Worm (Caenorhabditis elegans) whole organism, L3 larva: Measurements from ENCODE around the gene F14D7.18.
"Not testable (repeated sequence)": the region's sequence is repeated elsewhere in the genome, so short reads cannot be mapped to it uniquely, and the experiment has no call there.

Source experiments
- ZK546.5 ChIP-seq: sonication (generic microtip); optimal IDR thresholded peaks from 2 replicates; lab custom pipeline; 2017; ENCODE audit warnings: missing biosample characterization, missing genetic modification characterization
- aly-2 ChIP-seq: fragments of 150-350 bp; optimal IDR thresholded peaks from 2 replicates; lab custom pipeline; 2014; ENCODE audit warnings: missing biosample characterization, missing genetic modification characterization
- ceh-28 ChIP-seq: fragments of 150-350 bp; optimal IDR thresholded peaks from 2 replicates; lab custom pipeline; 2014; ENCODE audit warnings: missing biosample characterization, missing genetic modification reagents, missing genetic modification characterization
- ceh-82 ChIP-seq: fragments of 150-350 bp; optimal IDR thresholded peaks from 2 replicates; lab custom pipeline; 2014; ENCODE audit warnings: missing biosample characterization, missing genetic modification characterization
- daf-12 ChIP-seq: fragments of 150-350 bp; optimal IDR thresholded peaks from 2 replicates; lab custom pipeline; 2014; ENCODE audit warnings: missing biosample characterization, missing genetic modification reagents, missing genetic modification characterization
- egl-27 ChIP-seq: sonication (generic microtip); optimal IDR thresholded peaks from 4 replicates; lab custom pipeline; 2017; ENCODE audit warnings: missing biosample characterization, missing genetic modification reagents, missing genetic modification characterization
- elt-2 ChIP-seq: sonication (generic microtip); optimal IDR thresholded peaks from 2 replicates; lab custom pipeline; 2016; ENCODE audit warnings: missing genetic modification reagents, mild to moderate bottlenecking, missing genetic modification characterization, missing compliant biosample characterization
- elt-3 ChIP-seq, 3 experiments: fragments of 150-350 bp in 1 of 3; sonication (generic microtip) in 2 of 3; optimal IDR thresholded peaks; 2 replicates in 2 of 3; 4 replicates in 1 of 3; lab custom pipeline; 2014 to 2017; ENCODE audit warnings: missing biosample characterization in 3 of 3, missing genetic modification characterization in 3 of 3
- eor-1 ChIP-seq, 2 experiments: fragments of 150-350 bp; optimal IDR thresholded peaks; 2 replicates each; lab custom pipeline; 2014 to 2018; ENCODE audit warnings: missing biosample characterization in 2 of 2, missing genetic modification characterization in 2 of 2
- fkh-10 ChIP-seq: sonication (generic microtip); optimal IDR thresholded peaks from 2 replicates; lab custom pipeline; 2017; ENCODE audit warnings: missing biosample characterization, missing genetic modification reagents, missing genetic modification characterization
- fkh-2 ChIP-seq: fragments of 150-350 bp; optimal IDR thresholded peaks from 2 replicates; lab custom pipeline; 2014; ENCODE audit warnings: missing biosample characterization, missing genetic modification reagents, missing genetic modification characterization
- fos-1 ChIP-seq: fragments of 150-350 bp; optimal IDR thresholded peaks from 2 replicates; lab custom pipeline; 2014; ENCODE audit warnings: missing biosample characterization, missing genetic modification characterization
- hmg-11 ChIP-seq: sonication (generic microtip); optimal IDR thresholded peaks from 2 replicates; lab custom pipeline; 2016; ENCODE audit warnings: missing genetic modification characterization, missing compliant biosample characterization
- jun-1 ChIP-seq: fragments of 150-350 bp; optimal IDR thresholded peaks from 2 replicates; lab custom pipeline; 2014; ENCODE audit warnings: missing biosample characterization, missing genetic modification reagents, missing genetic modification characterization
- lin-15B ChIP-seq: fragments of 150-350 bp; optimal IDR thresholded peaks from 2 replicates; lab custom pipeline; 2014; ENCODE audit warnings: missing biosample characterization, missing genetic modification characterization
- lin-39 ChIP-seq: fragments of 150-350 bp; optimal IDR thresholded peaks from 2 replicates; lab custom pipeline; 2018; ENCODE audit warnings: missing biosample characterization, missing genetic modification reagents, missing genetic modification characterization
- lsy-12 ChIP-seq: sonication (generic microtip); optimal IDR thresholded peaks from 2 replicates; lab custom pipeline; 2016; ENCODE audit warnings: mild to moderate bottlenecking, missing genetic modification characterization, missing compliant biosample characterization
- mdl-1 ChIP-seq: fragments of 150-350 bp; optimal IDR thresholded peaks from 2 replicates; lab custom pipeline; 2014; ENCODE audit warnings: missing biosample characterization, missing genetic modification characterization
- mml-1 ChIP-seq: fragments of 150-350 bp; sonication (generic microtip); optimal IDR thresholded peaks from 3 replicates; lab custom pipeline; 2014; ENCODE audit warnings: missing biosample characterization, missing genetic modification characterization
- nfya-1 ChIP-seq: sonication (generic microtip); optimal IDR thresholded peaks from 2 replicates; lab custom pipeline; 2017; ENCODE audit warnings: missing genetic modification characterization, mild to moderate bottlenecking, missing compliant biosample characterization, antibody characterized with exemption, moderate library complexity; ENCODE audit not compliant: insufficient read depth
- nhr-11 ChIP-seq: fragments of 150-350 bp; optimal IDR thresholded peaks from 2 replicates; lab custom pipeline; 2014; ENCODE audit warnings: missing biosample characterization, missing genetic modification characterization
- nhr-12 ChIP-seq: fragments of 150-350 bp; optimal IDR thresholded peaks from 2 replicates; lab custom pipeline; 2014; ENCODE audit warnings: missing biosample characterization, missing genetic modification characterization
- nhr-23 ChIP-seq: fragments of 150-350 bp; optimal IDR thresholded peaks from 2 replicates; lab custom pipeline; 2014; ENCODE audit warnings: missing biosample characterization, missing genetic modification reagents, missing genetic modification characterization
- nhr-25 ChIP-seq: sonication (generic microtip); optimal IDR thresholded peaks from 2 replicates; lab custom pipeline; 2017; ENCODE audit warnings: missing biosample characterization, missing genetic modification characterization
- nhr-43 ChIP-seq: sonication (generic microtip); optimal IDR thresholded peaks from 2 replicates; lab custom pipeline; 2016; ENCODE audit warnings: mild to moderate bottlenecking, missing genetic modification characterization, missing compliant biosample characterization; ENCODE audit not compliant: poor library complexity, severe bottlenecking
- nhr-67 ChIP-seq: fragments of 150-350 bp; optimal IDR thresholded peaks from 2 replicates; lab custom pipeline; 2014; ENCODE audit warnings: missing biosample characterization, missing genetic modification characterization
- nhr-76 ChIP-seq: fragments of 150-350 bp; sonication (generic microtip); optimal IDR thresholded peaks from 5 replicates; lab custom pipeline; 2014; ENCODE audit warnings: missing biosample characterization, missing genetic modification characterization
- nhr-77 ChIP-seq: fragments of 150-350 bp; optimal IDR thresholded peaks from 2 replicates; lab custom pipeline; 2014; ENCODE audit warnings: missing biosample characterization, missing genetic modification characterization
- pha-4 ChIP-seq: fragments of 150-350 bp; optimal IDR thresholded peaks from 2 replicates; lab custom pipeline; 2014; ENCODE audit warnings: missing biosample characterization, missing genetic modification reagents, missing genetic modification characterization
- pqm-1 ChIP-seq: fragments of 150-350 bp; optimal IDR thresholded peaks from 2 replicates; lab custom pipeline; 2017; ENCODE audit warnings: missing biosample characterization, missing genetic modification characterization, inconsistent platforms
- snpc-4 ChIP-seq: fragments of 150-350 bp; optimal IDR thresholded peaks from 2 replicates; lab custom pipeline; 2014; ENCODE audit warnings: missing biosample characterization, missing genetic modification characterization
- tbx-2 ChIP-seq: sonication (generic microtip); optimal IDR thresholded peaks from 2 replicates; lab custom pipeline; 2016; ENCODE audit warnings: mild to moderate bottlenecking, missing genetic modification characterization, missing compliant biosample characterization
- unc-39 ChIP-seq: sonication (generic microtip); optimal IDR thresholded peaks from 4 replicates; lab custom pipeline; 2017; ENCODE audit warnings: missing biosample characterization, missing genetic modification characterization
- unc-62 ChIP-seq: fragments of 150-350 bp; sonication (generic microtip); optimal IDR thresholded peaks from 4 replicates; lab custom pipeline; 2014; ENCODE audit warnings: missing biosample characterization, missing genetic modification reagents, missing genetic modification characterization
- zag-1 ChIP-seq: fragments of 150-350 bp; optimal IDR thresholded peaks from 2 replicates; lab custom pipeline; 2014; ENCODE audit warnings: missing biosample characterization, missing genetic modification characterization
- ztf-4 ChIP-seq: fragments of 150-350 bp; optimal IDR thresholded peaks from 2 replicates; lab custom pipeline; 2014; ENCODE audit warnings: missing biosample characterization, missing genetic modification characterization

Gene F14D7.18

ce11 chrV:14282222-14282709 lies 8.3 kb downstream of the F14D7.18 start, which contains the start of the genes srt-74 and F40G12.9:
TSS of gene srt-74 (minus strand) at chrV:14282322.
TSS of gene F40G12.9 (plus strand) at chrV:14282659.
- TF ChIP-seq lin-39 (tag; lab: Kevin White, UChicago) (no peak), nhr-11 (tag; lab: Kevin White, UChicago) (no peak), aly-2 (tag; lab: Kevin White, UChicago) (no peak), nhr-67 (tag; lab: Kevin White, UChicago) (no peak), unc-39 (tag; lab: Kevin White, UChicago) (no peak), nfya-1 (no peak), ztf-4 (no peak), elt-3 (tag; optimal IDR thresholded peaks at IDR 0.05; lab: Kevin White, UChicago) (no peak), nhr-23 (tag; lab: Kevin White, UChicago) (no peak), snpc-4 (tag; lab: Kevin White, UChicago) (no peak), unc-62 (GFP tag; lab: Kevin White, UChicago) (no peak), daf-12 (tag; lab: Kevin White, UChicago) (no peak), mml-1 (tag; lab: Kevin White, UChicago) (no peak), fkh-2 (tag; lab: Kevin White, UChicago) (no peak), elt-2 (tag; lab: Kevin White, UChicago) (no peak), egl-27 (tag; lab: Kevin White, UChicago) (no peak), nhr-43 (tag; lab: Kevin White, UChicago) (no peak), nhr-25 (tag; lab: Kevin White, UChicago) (no peak)

- TF ChIP-seq zag-1 (tag; lab: Kevin White, UChicago) (no peak), pqm-1 (no peak), ZK546.5 (no peak), eor-1 (tag; optimal IDR thresholded peaks at IDR 0.05; lab: Kevin White, UChicago) (no peak), tbx-2 (tag; lab: Kevin White, UChicago) (no peak), fos-1 (no peak), mml-1 (tag; lab: Kevin White, UChicago) (no peak), unc-39 (tag; lab: Kevin White, UChicago) (no peak), fkh-10 (GFP tag; lab: Kevin White, UChicago) (no peak), unc-62 (GFP tag; lab: Kevin White, UChicago) (no peak), nfya-1 (no peak), nhr-77 (no peak), elt-3 (tag; optimal IDR thresholded peaks at IDR 0.05; lab: Kevin White, UChicago) (no peak)
Observed at ce11 chrV:14279777-14280176, 10.8 kb downstream of the F14D7.18 start, which contains the start of gene srt-33. TSS of gene srt-33 (minus strand) at chrV:14279877.

ce11 chrV:14274268-14274667 lies 16.3 kb downstream of the F14D7.18 start, which contains the start of gene F40G12.7:
TSS of gene F40G12.7 (plus strand) at chrV:14274568.
- not testable (repeated sequence) for TF ChIP-seq nhr-77; nhr-76 (tag; lab: Kevin White, UChicago); ceh-28
- TF ChIP-seq, all 47 proteins: peak for 0; not testable (repeated sequence) for 47

ce11 chrV:14273019-14273418 lies 17.5 kb downstream of the F14D7.18 start, which contains the start of gene F40G12.6:
TSS of gene F40G12.6 (minus strand) at chrV:14273119.
- no peak for TF ChIP-seq daf-12 (tag; lab: Kevin White, UChicago)
- TF ChIP-seq nhr-25 (tag; lab: Kevin White, UChicago): no peak
- no peak for TF ChIP-seq lin-39 (tag; lab: Kevin White, UChicago)
- TF ChIP-seq mml-1 (tag; lab: Kevin White, UChicago): no peak
- no peak for TF ChIP-seq tbx-2 (tag; lab: Kevin White, UChicago)
- no peak for TF ChIP-seq lsy-12 (tag; lab: Kevin White, UChicago)
- TF ChIP-seq fos-1: no peak
- TF ChIP-seq elt-3 (tag; optimal IDR thresholded peaks at IDR 0.05; lab: Kevin White, UChicago): no peak
- TF ChIP-seq ceh-82: no peak
- no peak for TF ChIP-seq ztf-4
- TF ChIP-seq zag-1 (tag; lab: Kevin White, UChicago): no peak
- no peak for TF ChIP-seq ZK546.5
- no peak for TF ChIP-seq jun-1 (tag; lab: Kevin White, UChicago)
- TF ChIP-seq ceh-28: no peak

- no peak for TF ChIP-seq pha-4 (tag; lab: Kevin White, UChicago)
- TF ChIP-seq aly-2 (tag; lab: Kevin White, UChicago): no peak
- no peak for TF ChIP-seq mml-1 (tag; lab: Kevin White, UChicago)
- TF ChIP-seq snpc-4 (tag; lab: Kevin White, UChicago): no peak
- TF ChIP-seq ceh-82: no peak
- no peak for TF ChIP-seq hmg-11 (tag; lab: Kevin White, UChicago)
- no peak for TF ChIP-seq mdl-1 (tag; lab: Kevin White, UChicago)
- TF ChIP-seq nhr-77: no peak
- TF ChIP-seq zag-1 (tag; lab: Kevin White, UChicago): no peak
- no peak for TF ChIP-seq tbx-2 (tag; lab: Kevin White, UChicago)
- no peak for TF ChIP-seq lin-15B
- TF ChIP-seq nhr-12 (tag; lab: Kevin White, UChicago): no peak
- TF ChIP-seq, all 47 proteins: peak for 0
Observed at ce11 chrV:14270729-14271128, 19.8 kb downstream of the F14D7.18 start, which contains the start of gene F40G12.5. TSS of gene F40G12.5 (minus strand) at chrV:14270829.
